Worm (Caenorhabditis elegans) whole organism, L1 larva: Measurements from ENCODE around the gene F19B10.10.

ENCODE experiments used
- C16A3.4 ChIP-seq: fragments of 150-350 bp; optimal IDR thresholded peaks from 2 replicates; lab custom pipeline; 2014; ENCODE audit warnings: missing biosample characterization, missing genetic modification characterization
- C34B4.2 ChIP-seq: sonication (generic microtip); optimal IDR thresholded peaks from 2 replicates; lab custom pipeline; 2017; ENCODE audit warnings: mild to moderate bottlenecking, missing genetic modification characterization, missing compliant biosample characterization
- F16B12.6 ChIP-seq: fragments of 150-350 bp; optimal IDR thresholded peaks from 2 replicates; lab custom pipeline; 2014; ENCODE audit warnings: missing biosample characterization, missing genetic modification characterization
- aha-1 ChIP-seq: fragments of 150-350 bp; optimal IDR thresholded peaks from 2 replicates; lab custom pipeline; 2014; ENCODE audit warnings: missing biosample characterization, missing genetic modification characterization
- aly-2 ChIP-seq: fragments of 150-350 bp; optimal IDR thresholded peaks from 2 replicates; lab custom pipeline; 2014; ENCODE audit warnings: missing biosample characterization, missing genetic modification characterization
- ama-1 ChIP-seq: fragments of 150-350 bp; optimal IDR thresholded peaks from 2 replicates; lab custom pipeline; 2014
- blmp-1 ChIP-seq: fragments of 150-350 bp; optimal IDR thresholded peaks from 2 replicates; lab custom pipeline; 2014; ENCODE audit warnings: missing biosample characterization, missing genetic modification characterization
- ceh-82 ChIP-seq, 3 experiments: fragments of 150-350 bp in 1 of 3; sonication (generic microtip) in 2 of 3; optimal IDR thresholded peaks; 2 replicates each; lab custom pipeline; 2014 to 2017; ENCODE audit warnings: missing biosample characterization in 3 of 3, missing genetic modification characterization in 3 of 3
- dpl-1 ChIP-seq, 3 experiments: fragments of 150-350 bp in 2 of 3; sonication (generic microtip) in 1 of 3; optimal IDR thresholded peaks; 2 replicates each; lab custom pipeline; 2014 to 2017; ENCODE audit warnings: missing biosample characterization in 3 of 3, missing genetic modification characterization in 3 of 3, missing genetic modification reagents in 3 of 3
- efl-1 ChIP-seq, 4 experiments: fragments of 150-350 bp; optimal IDR thresholded peaks in 3 of 4; peaks in 1 of 4; 1 replicate in 1 of 4; 2 replicates in 3 of 4; lab custom pipeline; 2014; ENCODE audit warnings: missing biosample characterization in 2 of 4, missing genetic modification characterization in 2 of 4, missing genetic modification reagents in 2 of 4
- egl-13 ChIP-seq: sonication (generic microtip); optimal IDR thresholded peaks from 2 replicates; lab custom pipeline; 2016; ENCODE audit warnings: missing genotype, missing genetic modification reagents, missing genetic modification characterization, missing compliant biosample characterization
- elt-2 ChIP-seq: sonication (generic microtip); optimal IDR thresholded peaks from 2 replicates; lab custom pipeline; 2016; ENCODE audit warnings: missing genetic modification characterization, mild to moderate bottlenecking, inconsistent platforms, missing compliant biosample characterization, missing genetic modification reagents
- ets-5 ChIP-seq: fragments of 200-800 bp; sonication (Bioruptor generic); IDR thresholded peaks from 2 replicates; pipeline ENCODE4 v1.3.6; 2022; ENCODE audit warnings: missing genetic modification characterization, missing compliant biosample characterization
- fkh-8 ChIP-seq: sonication (generic microtip); optimal IDR thresholded peaks from 2 replicates; lab custom pipeline; 2016; ENCODE audit warnings: mild to moderate bottlenecking, missing genetic modification characterization, missing compliant biosample characterization
- grh-1 ChIP-seq: fragments of 200-800 bp; sonication (Bioruptor generic); IDR thresholded peaks from 2 replicates; pipeline ENCODE4 v1.3.6; 2022; ENCODE audit warnings: missing genetic modification reagents, missing genetic modification characterization, missing compliant biosample characterization
- hlh-17 ChIP-seq: fragments of 200-800 bp; sonication (Bioruptor generic); optimal IDR thresholded peaks from 2 replicates; lab custom pipeline; 2018; ENCODE audit warnings: missing genetic modification characterization, mild to moderate bottlenecking, missing compliant biosample characterization, moderate library complexity, borderline replicate concordance
- irx-1 ChIP-seq: sonication (generic microtip); optimal IDR thresholded peaks from 2 replicates; lab custom pipeline; 2016; ENCODE audit warnings: missing genetic modification characterization, missing compliant biosample characterization
- isw-1 ChIP-seq: fragments of 200-800 bp; sonication (Bioruptor generic); IDR thresholded peaks from 2 replicates; pipeline ENCODE4 v1.3.6; 2022; ENCODE audit warnings: missing genetic modification characterization, missing compliant biosample characterization
- lin-13 ChIP-seq: fragments of 150-350 bp; optimal IDR thresholded peaks from 2 replicates; lab custom pipeline; 2014; ENCODE audit warnings: missing biosample characterization, missing genetic modification reagents, missing genetic modification characterization
- lin-39 ChIP-seq: fragments of 150-350 bp; optimal IDR thresholded peaks from 2 replicates; lab custom pipeline; 2014; ENCODE audit warnings: missing biosample characterization, missing genetic modification reagents, missing genetic modification characterization
- lir-3 ChIP-seq: sonication (generic microtip); optimal IDR thresholded peaks from 2 replicates; lab custom pipeline; 2016; ENCODE audit warnings: mild to moderate bottlenecking, missing genetic modification characterization, moderate library complexity, missing compliant biosample characterization; ENCODE audit not compliant: poor library complexity
- mab-9 ChIP-seq: fragments of 200-800 bp; sonication (Bioruptor generic); IDR thresholded peaks from 2 replicates; pipeline ENCODE4 v1.3.6; 2022; ENCODE audit warnings: missing genetic modification reagents, missing genetic modification characterization, missing compliant biosample characterization
- mdl-1 ChIP-seq, 2 experiments: fragments of 150-350 bp; optimal IDR thresholded peaks; 2 replicates each; lab custom pipeline; 2014 to 2017; ENCODE audit warnings: missing biosample characterization in 2 of 2, missing genetic modification characterization in 2 of 2, inconsistent platforms in 1 of 2
- nhr-11 ChIP-seq: fragments of 150-350 bp; optimal IDR thresholded peaks from 2 replicates; lab custom pipeline; 2014; ENCODE audit warnings: missing biosample characterization, missing genetic modification characterization
- nhr-19 ChIP-seq: fragments of 200-800 bp; sonication (Bioruptor generic); conservative IDR thresholded peaks from 2 replicates; pipeline ENCODE4 v1.3.6; 2022; ENCODE audit warnings: missing genetic modification characterization, missing compliant biosample characterization
- nhr-28 ChIP-seq: fragments of 150-350 bp; optimal IDR thresholded peaks from 2 replicates; lab custom pipeline; 2014; ENCODE audit warnings: missing biosample characterization, missing genetic modification characterization
- nhr-47 ChIP-seq: sonication (generic microtip); optimal IDR thresholded peaks from 2 replicates; lab custom pipeline; 2016; ENCODE audit warnings: mild to moderate bottlenecking, missing genetic modification characterization, moderate library complexity, missing compliant biosample characterization
- nhr-85 ChIP-seq: sonication (generic microtip); peaks from one replicate; lab custom pipeline; 2016; ENCODE audit warnings: missing genetic modification characterization, inconsistent platforms, missing compliant biosample characterization
- nhr-90 ChIP-seq: sonication (generic microtip); optimal IDR thresholded peaks from 2 replicates; lab custom pipeline; 2016; ENCODE audit warnings: mild to moderate bottlenecking, missing genetic modification characterization, missing compliant biosample characterization; ENCODE audit not compliant: poor library complexity
- pag-3 ChIP-seq: sonication (generic microtip); optimal IDR thresholded peaks from 2 replicates; lab custom pipeline; 2017; ENCODE audit warnings: missing genetic modification characterization, mild to moderate bottlenecking, missing compliant biosample characterization, antibody characterized with exemption, borderline replicate concordance; ENCODE audit not compliant: insufficient read depth
- rnt-1 ChIP-seq: sonication (generic microtip); optimal IDR thresholded peaks from 2 replicates; lab custom pipeline; 2016; ENCODE audit warnings: mild to moderate bottlenecking, missing genetic modification characterization, moderate library complexity, missing compliant biosample characterization
- skn-1 ChIP-seq: fragments of 150-350 bp; optimal IDR thresholded peaks from 2 replicates; lab custom pipeline; 2014; ENCODE audit warnings: missing biosample characterization, missing genetic modification characterization
- sptf-1 ChIP-seq: fragments of 150-350 bp; optimal IDR thresholded peaks from 2 replicates; lab custom pipeline; 2014; ENCODE audit warnings: missing biosample characterization, missing genetic modification characterization
- tbx-2 ChIP-seq: sonication (generic microtip); optimal IDR thresholded peaks from 2 replicates; lab custom pipeline; 2016; ENCODE audit warnings: missing genetic modification characterization, missing compliant biosample characterization
- unc-30 ChIP-seq: sonication (generic microtip); optimal IDR thresholded peaks from 2 replicates; lab custom pipeline; 2017; ENCODE audit warnings: missing biosample characterization, missing genetic modification characterization
- unc-86 ChIP-seq: sonication (generic microtip); optimal IDR thresholded peaks from 2 replicates; lab custom pipeline; 2016; ENCODE audit warnings: missing genetic modification characterization, missing compliant biosample characterization
- unc-98 ChIP-seq: fragments of 200-800 bp; sonication (Bioruptor generic); IDR thresholded peaks from 2 replicates; pipeline ENCODE4 v1.3.6; 2022; ENCODE audit warnings: missing genetic modification characterization, missing compliant biosample characterization
- vab-15 ChIP-seq: sonication (generic microtip); optimal IDR thresholded peaks from 2 replicates; lab custom pipeline; 2017; ENCODE audit warnings: missing genotype, mild to moderate bottlenecking, missing genetic modification characterization, missing compliant biosample characterization
- xbp-1 ChIP-seq: sonication (generic microtip); optimal IDR thresholded peaks from 2 replicates; lab custom pipeline; 2016; ENCODE audit warnings: missing genetic modification characterization, missing compliant biosample characterization
- zag-1 ChIP-seq: fragments of 150-350 bp; optimal IDR thresholded peaks from 2 replicates; lab custom pipeline; 2014; ENCODE audit warnings: missing biosample characterization, missing genetic modification characterization
- zip-4 ChIP-seq: fragments of 200-800 bp; sonication (Bioruptor generic); optimal IDR thresholded peaks from 2 replicates; lab custom pipeline; 2018; ENCODE audit warnings: mild to moderate bottlenecking, missing genetic modification characterization, moderate library complexity, missing compliant biosample characterization
- ztf-4 ChIP-seq: fragments of 150-350 bp; optimal IDR thresholded peaks from 2 replicates; lab custom pipeline; 2014; ENCODE audit warnings: missing biosample characterization, missing genetic modification characterization

F19B10.10 gene

DNA sequence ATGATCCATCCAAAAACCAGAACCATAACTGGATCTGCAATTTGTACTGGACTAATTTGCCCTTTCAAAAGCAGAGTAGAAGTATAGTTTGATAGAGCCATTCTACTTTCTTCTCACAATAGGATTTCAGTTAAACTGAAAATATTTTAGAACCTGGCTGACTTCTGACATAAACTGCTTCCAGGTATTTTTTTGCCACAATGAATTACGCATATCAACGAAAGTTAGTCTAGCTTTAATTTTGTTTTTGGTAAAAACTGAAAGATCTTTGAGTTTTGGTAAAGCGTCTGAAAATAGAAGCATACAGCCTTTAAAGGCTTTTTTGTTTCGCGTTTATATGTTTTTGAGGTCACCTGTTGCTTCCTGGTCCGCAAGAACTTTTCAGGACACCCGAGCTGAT, 9.4 kb upstream of the F19B10.10 start, which contains the start of gene srx-101 (continued):
- no peak for TF ChIP-seq grh-1 (GFP tag; lab: Robert Waterston, UW)

DNA sequence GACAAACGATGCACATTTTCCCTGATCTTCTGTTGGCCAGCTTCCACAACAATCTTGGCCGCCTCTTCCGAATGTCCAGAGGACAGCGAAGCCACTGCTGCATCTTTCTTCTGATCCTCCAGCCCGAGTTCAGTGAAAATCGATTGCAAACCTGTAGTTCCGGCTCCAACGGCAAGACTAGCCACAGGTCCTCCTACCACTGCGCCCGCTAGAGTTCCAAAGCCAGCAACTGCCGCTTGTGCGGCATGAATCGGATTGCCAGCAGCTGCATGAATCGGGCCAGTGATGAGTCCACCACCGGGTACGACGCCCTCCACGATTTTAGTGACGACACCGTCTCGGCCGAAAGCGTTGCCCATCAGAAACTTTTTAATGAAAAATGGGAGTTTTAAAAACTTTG, 7.1 kb upstream of the F19B10.10 start, which contains the start of gene ifas-1:
ifas-1 (minus strand) TSS at position 387 of the 400 bp plus-strand sequence.
- TF ChIP-seq nhr-19 (GFP tag; lab: Robert Waterston, UW) (no peak), hlh-17 (GFP tag; lab: Kevin White, UChicago) (no peak), tbx-2 (tag; lab: Kevin White, UChicago) (no peak), unc-86 (tag; lab: Kevin White, UChicago) (no peak), efl-1 (optimal IDR thresholded peaks at IDR 0.05; lab: Kevin White, UChicago) (no peak), efl-1 (GFP tag; optimal IDR thresholded peaks at IDR 0.05 in 1 of 2; lab: Kevin White, UChicago) (no peak), blmp-1 (tag; lab: Kevin White, UChicago) (no peak), skn-1 (no peak), mab-9 (GFP tag; lab: Robert Waterston, UW) (no peak), mdl-1 (tag; optimal IDR thresholded peaks at IDR 0.05; lab: Kevin White, UChicago) (no peak), rnt-1 (tag; lab: Kevin White, UChicago) (no peak), vab-15 (tag; lab: Kevin White, UChicago) (no peak), aha-1 (tag; lab: Kevin White, UChicago) (no peak), dpl-1 (GFP tag; optimal IDR thresholded peaks at IDR 0.05; lab: Kevin White, UChicago) (no peak), unc-30 (tag; lab: Kevin White, UChicago) (no peak), C34B4.2 (tag; lab: Kevin White, UChicago) (no peak), nhr-11 (tag; lab: Kevin White, UChicago) (no peak), egl-13 (tag; lab: Kevin White, UChicago) (no peak)

DNA sequence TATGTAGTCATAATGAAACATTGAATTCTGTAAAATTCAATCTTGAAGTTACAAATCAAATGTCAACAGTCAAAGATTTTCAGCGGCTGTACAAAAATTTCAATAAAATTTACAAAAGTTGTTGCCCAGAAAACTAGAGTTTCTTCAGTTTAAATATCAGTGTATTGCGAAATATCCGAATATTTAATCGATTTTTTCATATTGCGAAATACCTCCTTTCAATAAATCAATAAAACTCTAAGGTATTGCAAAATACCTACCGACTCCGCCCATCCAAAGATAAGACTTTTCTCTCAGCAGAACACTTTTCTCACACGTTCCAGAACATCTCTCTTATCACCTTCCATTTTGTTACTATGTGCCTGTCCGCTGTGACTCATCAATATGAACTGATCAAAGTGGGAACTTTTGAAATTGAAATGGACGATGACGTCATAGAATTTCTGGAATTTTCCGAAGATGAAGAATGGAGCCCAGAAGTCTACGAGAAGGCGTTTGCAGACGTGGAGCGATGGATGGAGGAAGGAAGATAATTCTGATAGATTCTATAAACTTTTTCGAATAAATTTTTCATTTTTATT, 3.4 kb upstream of the F19B10.10 start:
- TF ChIP-seq F16B12.6 (tag; lab: Kevin White, UChicago) (no peak), hlh-17 (GFP tag; lab: Kevin White, UChicago) (no peak), lin-39 (tag; lab: Kevin White, UChicago) (no peak), aha-1 (tag; lab: Kevin White, UChicago) (no peak), efl-1 (optimal IDR thresholded peaks at IDR 0.05; lab: Kevin White, UChicago) (no peak), efl-1 (GFP tag; optimal IDR thresholded peaks at IDR 0.05 in 1 of 2; lab: Kevin White, UChicago) (peak in 1 of 2 experiments; percentile 78), unc-98 (GFP tag; lab: Robert Waterston, UW) (no peak), fkh-8 (tag; lab: Kevin White, UChicago) (no peak), zip-4 (GFP tag; lab: Kevin White, UChicago) (peak; percentile 47), unc-30 (tag; lab: Kevin White, UChicago) (no peak), nhr-11 (tag; lab: Kevin White, UChicago) (no peak), skn-1 (peak; percentile 17)

DNA sequence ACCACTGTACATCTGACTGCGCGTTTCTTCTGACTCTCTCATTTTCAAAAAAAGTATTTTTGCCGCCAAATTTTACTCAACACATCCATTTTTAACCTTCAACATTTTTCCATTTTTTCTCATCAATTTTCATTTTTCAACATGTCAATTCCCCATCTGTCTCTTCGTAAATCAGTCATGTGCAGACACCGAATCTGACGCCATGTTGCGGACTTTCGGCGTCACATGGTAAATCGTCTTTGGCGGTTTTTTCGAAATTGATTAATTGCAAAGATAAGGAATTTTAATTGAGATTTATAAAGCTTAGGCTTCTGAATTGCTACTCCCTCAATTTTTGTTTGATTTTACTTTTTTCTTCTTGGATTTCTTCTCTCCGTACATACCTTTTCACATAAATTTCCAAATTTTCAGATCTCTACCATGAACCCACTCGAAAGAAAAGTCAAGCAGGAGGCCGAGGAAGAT, 1.6 kb upstream of the F19B10.10 start, which contains the start of gene F19B10.1:
F19B10.1 (plus strand) TSS at position 415 of the 465 bp plus-strand sequence.
- TF ChIP-seq mdl-1 (tag; optimal IDR thresholded peaks at IDR 0.05; lab: Kevin White, UChicago) = peak in 1 of 2 experiments; percentile 93
- TF ChIP-seq sptf-1 (tag; lab: Kevin White, UChicago) = no peak
- peak; percentile 50 for TF ChIP-seq elt-2 (tag; lab: Kevin White, UChicago)
- TF ChIP-seq dpl-1 (GFP tag; optimal IDR thresholded peaks at IDR 0.05; lab: Kevin White, UChicago) = peak; percentile 88 to 95 (median 94)
- peak; percentile 20 for TF ChIP-seq pag-3
- peak; percentile 91 for TF ChIP-seq nhr-85 (tag; lab: Kevin White, UChicago)
- TF ChIP-seq irx-1 (tag; lab: Kevin White, UChicago) = peak; percentile 59
- peak; percentile 68 for TF ChIP-seq lir-3 (tag; lab: Kevin White, UChicago)
- peak; percentile 49 for TF ChIP-seq vab-15 (tag; lab: Kevin White, UChicago)
- peak; percentile 76 for TF ChIP-seq nhr-47 (tag; lab: Kevin White, UChicago)
- peak; percentile 67 for TF ChIP-seq skn-1
- TF ChIP-seq efl-1 (optimal IDR thresholded peaks at IDR 0.05; lab: Kevin White, UChicago) = peak; percentile 74 to 94
- TF ChIP-seq efl-1 (GFP tag; optimal IDR thresholded peaks at IDR 0.05 in 1 of 2; lab: Kevin White, UChicago) = peak; percentile 93 to 99
- peak; percentile 86 for TF ChIP-seq C16A3.4 (tag; lab: Kevin White, UChicago)
- TF ChIP-seq ceh-82 (tag; optimal IDR thresholded peaks at IDR 0.05; lab: Kevin White, UChicago) = peak in 1 of 3 experiments; percentile 55
- TF ChIP-seq ztf-4 = no peak
- TF ChIP-seq zip-4 (GFP tag; lab: Kevin White, UChicago) = peak; percentile 6
- TF ChIP-seq lin-39 (tag; lab: Kevin White, UChicago) = peak; percentile 73
- TF ChIP-seq ama-1 (lab: Kevin White, UChicago) = no peak
- peak; percentile 82 for TF ChIP-seq nhr-90 (tag; lab: Kevin White, UChicago)
- peak; percentile 35 for TF ChIP-seq aly-2 (tag; lab: Kevin White, UChicago)
- TF ChIP-seq ets-5 (GFP tag; lab: Robert Waterston, UW) = no peak
- no peak for TF ChIP-seq zag-1 (tag; lab: Kevin White, UChicago)
- no peak for TF ChIP-seq nhr-28
- TF ChIP-seq isw-1 (GFP tag; lab: Robert Waterston, UW) = peak; percentile 31; the same call in 1 of the 2 replicates
- TF ChIP-seq unc-86 (tag; lab: Kevin White, UChicago) = peak; percentile 15
- TF ChIP-seq lin-13 (GFP tag; lab: Kevin White, UChicago) = peak; percentile 72
- TF ChIP-seq xbp-1 (tag; lab: Kevin White, UChicago) = peak; percentile 68
